Worm (Caenorhabditis elegans) whole organism, L3 larva: ENCODE measurements around the gene Y22D7AR.14.

ENCODE experiments used
- daf-12 ChIP-seq: fragments of 150-350 bp; optimal IDR thresholded peaks from 2 replicates; lab custom pipeline; 2014; ENCODE audit warnings: missing biosample characterization, missing genetic modification reagents, missing genetic modification characterization
- nhr-11 ChIP-seq: fragments of 150-350 bp; optimal IDR thresholded peaks from 2 replicates; lab custom pipeline; 2014; ENCODE audit warnings: missing biosample characterization, missing genetic modification characterization
- nhr-237 ChIP-seq: fragments of 150-350 bp; optimal IDR thresholded peaks from 2 replicates; lab custom pipeline; 2014; ENCODE audit warnings: missing biosample characterization, missing genetic modification characterization
- nhr-25 ChIP-seq: sonication (generic microtip); optimal IDR thresholded peaks from 2 replicates; lab custom pipeline; 2017; ENCODE audit warnings: missing biosample characterization, missing genetic modification characterization
- nhr-77 ChIP-seq: fragments of 150-350 bp; optimal IDR thresholded peaks from 2 replicates; lab custom pipeline; 2014; ENCODE audit warnings: missing biosample characterization, missing genetic modification characterization
- pha-4 ChIP-seq: fragments of 150-350 bp; optimal IDR thresholded peaks from 2 replicates; lab custom pipeline; 2014; ENCODE audit warnings: missing biosample characterization, missing genetic modification reagents, missing genetic modification characterization
- snpc-4 ChIP-seq: fragments of 150-350 bp; optimal IDR thresholded peaks from 2 replicates; lab custom pipeline; 2014; ENCODE audit warnings: missing biosample characterization, missing genetic modification characterization
- unc-62 ChIP-seq: fragments of 150-350 bp; sonication (generic microtip); optimal IDR thresholded peaks from 4 replicates; lab custom pipeline; 2014; ENCODE audit warnings: missing biosample characterization, missing genetic modification reagents, missing genetic modification characterization
- zag-1 ChIP-seq: fragments of 150-350 bp; optimal IDR thresholded peaks from 2 replicates; lab custom pipeline; 2014; ENCODE audit warnings: missing biosample characterization, missing genetic modification characterization

DNA sequence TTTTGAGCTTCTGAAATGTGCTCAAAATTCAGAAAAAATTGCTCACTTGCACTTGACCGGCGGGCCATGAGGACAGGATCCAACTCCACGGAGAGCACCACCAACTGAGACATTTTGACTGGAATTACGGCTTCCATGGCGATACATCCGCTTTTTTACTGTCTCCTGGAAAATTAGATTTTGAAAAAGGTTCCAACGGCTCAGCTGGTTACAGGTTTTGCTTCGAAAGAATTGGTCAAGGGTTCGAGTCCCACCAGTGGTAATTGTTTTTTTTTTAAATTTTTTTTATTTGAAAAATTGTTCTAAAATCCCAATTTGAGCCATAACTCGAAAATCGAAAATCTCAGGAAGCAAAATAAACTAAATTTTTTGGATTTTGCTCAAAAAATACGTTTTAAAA lies 27.4 kb downstream of the Y22D7AR.14 start:
- no peak for TF ChIP-seq pha-4 (tag; lab: Kevin White, UChicago)
- TF ChIP-seq nhr-77 (tag; lab: Kevin White, UChicago): no peak
- no peak for TF ChIP-seq nhr-11 (tag; lab: Kevin White, UChicago)
- TF ChIP-seq daf-12 (tag; lab: Kevin White, UChicago): no peak
- TF ChIP-seq nhr-237 (tag; lab: Kevin White, UChicago): no peak
- no peak for TF ChIP-seq unc-62 (GFP tag; lab: Kevin White, UChicago)
- TF ChIP-seq snpc-4 (tag; lab: Kevin White, UChicago): no peak
- TF ChIP-seq zag-1 (tag; lab: Kevin White, UChicago): no peak
- no peak for TF ChIP-seq nhr-25 (tag; lab: Kevin White, UChicago)
